In genomic region chr3L:11402305-11402704, dm6 we compare ENCODE assay signal across 1 fruit fly cellular context.
A peak's percentile ranks its signal among the peaks of the same experiment; 100 is the strongest.
TF ChIP-seq lines count a peak whose summit lies in the region.

No protein-coding gene starts in this region.

TF ChIP-seq in whole organism, embryonic, 481 proteins besides CTCF, POLR2A, EP300 and RAD21 (continued from another document):
- peak; percentile 45 for TF ChIP-seq mam (GFP tag; optimal IDR thresholded peaks at IDR 0.05; lab: Kevin White, UChicago)
- peak; percentile 11 for TF ChIP-seq CG16863 (GFP tag; optimal IDR thresholded peaks at IDR 0.05; lab: Kevin White, UChicago)
- peak; percentile 3 for TF ChIP-seq CG10209 (GFP tag; optimal IDR thresholded peaks at IDR 0.05; lab: Kevin White, UChicago)
- 0 out of 3 replicates have a peak, but pooled peaks have one; percentile 37 for TF ChIP-seq CG34422 (GFP tag; IDR thresholded peaks at IDR 0.05; lab: Robert Waterston, UW)
- TF ChIP-seq vvl (GFP tag; IDR thresholded peaks at IDR 0.05; lab: Robert Waterston, UW) = peak; percentile 49; the same call in 1 of the 2 replicates
- peak; percentile 38; the same call in 1 of the 2 replicates for TF ChIP-seq peb (GFP tag; IDR thresholded peaks at IDR 0.05; lab: Robert Waterston, UW)
- TF ChIP-seq CG11093 (GFP tag; IDR thresholded peaks at IDR 0.05; lab: Robert Waterston, UW) = no peak
- TF ChIP-seq dmrt11E (tag; optimal IDR thresholded peaks at IDR 0.05; lab: Kevin White, UChicago) = no peak
